Fruit fly (Drosophila melanogaster) whole organism, embryonic: Measurements from ENCODE around the gene CG4497.
A peak's percentile ranks its signal among the peaks of the same experiment; 100 is the strongest.

Experiments
- CG11723 ChIP-seq: fragments of 200-800 bp; sonication (Bioruptor generic); optimal IDR thresholded peaks from 2 replicates; lab custom pipeline; 2017; ENCODE audit warnings: missing biosample characterization, mild to moderate bottlenecking, missing genetic modification characterization
- CG12219 ChIP-seq: fragments of 200-800 bp; sonication (Bioruptor generic); optimal IDR thresholded peaks from 3 replicates; lab custom pipeline; 2018; ENCODE audit warnings: missing biosample characterization, mild to moderate bottlenecking, missing genetic modification characterization
- CG13424 ChIP-seq: fragments of 200-800 bp; sonication (Bioruptor generic); optimal IDR thresholded peaks from 2 replicates; lab custom pipeline; 2019; ENCODE audit warnings: missing biosample characterization, mild to moderate bottlenecking, missing genetic modification characterization, moderate library complexity
- CG14965 ChIP-seq: fragments of 200-800 bp; sonication (Bioruptor generic); optimal IDR thresholded peaks from 2 replicates; lab custom pipeline; 2016; ENCODE audit warnings: missing biosample characterization, missing genetic modification characterization, borderline replicate concordance
- CG15011 ChIP-seq: fragments of 200-800 bp; sonication (Bioruptor generic); optimal IDR thresholded peaks from 3 replicates; lab custom pipeline; 2018; ENCODE audit warnings: missing biosample characterization, mild to moderate bottlenecking, missing genetic modification characterization
- CG15479 ChIP-seq: fragments of 200-800 bp; sonication (Bioruptor generic); optimal IDR thresholded peaks from 3 replicates; lab custom pipeline; 2019; ENCODE audit warnings: missing biosample characterization, mild to moderate bottlenecking, missing genetic modification characterization, moderate library complexity
- CG1602 ChIP-seq: fragments of 200-800 bp; sonication (Bioruptor generic); optimal IDR thresholded peaks from 3 replicates; lab custom pipeline; 2016; ENCODE audit warnings: missing biosample characterization, missing genetic modification characterization
- CG17829 ChIP-seq: fragments of 200-800 bp; optimal IDR thresholded peaks from 2 replicates; lab custom pipeline; 2019; ENCODE audit warnings: missing biosample characterization, mild to moderate bottlenecking, missing genetic modification characterization, moderate library complexity
- CG18599 ChIP-seq: fragments of 200-800 bp; sonication (Bioruptor generic); optimal IDR thresholded peaks from 3 replicates; lab custom pipeline; 2017; ENCODE audit warnings: missing biosample characterization, missing genetic modification characterization, mild to moderate bottlenecking, moderate library complexity, missing genetic modification reagents
- CG18619 ChIP-seq: fragments of 200-800 bp; sonication (Bioruptor generic); optimal IDR thresholded peaks from 3 replicates; lab custom pipeline; 2017; ENCODE audit warnings: missing biosample characterization, mild to moderate bottlenecking, missing genetic modification characterization
- CG32532 ChIP-seq: fragments of 200-800 bp; sonication (Bioruptor generic); IDR thresholded peaks from 2 replicates; pipeline ENCODE4 v1.3.6; 2022; ENCODE audit warnings: missing biosample characterization, missing genetic modification characterization
- CG33213 ChIP-seq: fragments of 200-800 bp; sonication (Bioruptor generic); optimal IDR thresholded peaks from 3 replicates; lab custom pipeline; 2016; ENCODE audit warnings: missing biosample characterization, missing genetic modification characterization
- CG34224 ChIP-seq: fragments of 200-800 bp; sonication (Bioruptor generic); IDR thresholded peaks from 3 replicates; pipeline ENCODE4 v1.3.6; 2022; ENCODE audit warnings: missing biosample characterization, missing genetic modification characterization; ENCODE audit not compliant: partially characterized antibody
- CG34376 ChIP-seq: fragments of 200-800 bp; sonication (Bioruptor generic); optimal IDR thresholded peaks from 2 replicates; lab custom pipeline; 2018; ENCODE audit warnings: missing biosample characterization, mild to moderate bottlenecking, missing genetic modification characterization
- CG4328 ChIP-seq: fragments of 200-800 bp; sonication (Bioruptor generic); optimal IDR thresholded peaks from 3 replicates; lab custom pipeline; 2017; ENCODE audit warnings: missing biosample characterization, missing genetic modification reagents, missing genetic modification characterization
- CG4820 ChIP-seq: fragments of 200-800 bp; sonication (Bioruptor generic); optimal IDR thresholded peaks from 3 replicates; lab custom pipeline; 2016; ENCODE audit warnings: missing biosample characterization, missing genetic modification characterization
- CG6854 ChIP-seq: fragments of 200-800 bp; sonication (Bioruptor generic); optimal IDR thresholded peaks from 3 replicates; lab custom pipeline; 2017; ENCODE audit warnings: missing biosample characterization, mild to moderate bottlenecking, missing genetic modification characterization
- CG7928 ChIP-seq: fragments of 200-800 bp; sonication (Bioruptor generic); optimal IDR thresholded peaks from 2 replicates; lab custom pipeline; 2017; ENCODE audit warnings: missing biosample characterization, mild to moderate bottlenecking, missing genetic modification characterization
- CTCF ChIP-seq: fragments of 200-800 bp; sonication (Bioruptor generic); optimal IDR thresholded peaks from 2 replicates; lab custom pipeline; 2017; ENCODE audit warnings: missing biosample characterization, mild to moderate bottlenecking, missing genetic modification characterization, moderate library complexity
- CkIIα-i1 ChIP-seq: fragments of 200-800 bp; sonication (Bioruptor generic); IDR thresholded peaks from 2 replicates; pipeline ENCODE4 v1.3.6; 2022; ENCODE audit warnings: missing biosample characterization, missing genetic modification characterization
- Dbx ChIP-seq: fragments of 200-800 bp; sonication (Bioruptor generic); IDR thresholded peaks from 3 replicates; pipeline ENCODE4 v1.3.6; 2022; ENCODE audit warnings: missing biosample characterization, missing genetic modification characterization
- Deaf1 ChIP-seq: fragments of 200-800 bp; optimal IDR thresholded peaks from 3 replicates; lab custom pipeline; 2019; ENCODE audit warnings: missing biosample characterization, mild to moderate bottlenecking, missing genetic modification characterization, moderate library complexity
- HLHmδ ChIP-seq: fragments of 200-800 bp; sonication (Bioruptor generic); optimal IDR thresholded peaks from 2 replicates; lab custom pipeline; 2018; ENCODE audit warnings: missing biosample characterization, mild to moderate bottlenecking, missing genetic modification characterization, moderate library complexity
- Hr51 ChIP-seq, 2 experiments: fragments of 200-800 bp; sonication (Bioruptor generic); optimal IDR thresholded peaks; 2 replicates in 1 of 2; 3 replicates in 1 of 2; lab custom pipeline; 2016 to 2018; ENCODE audit warnings: missing biosample characterization in 2 of 2, missing genetic modification characterization in 2 of 2, mild to moderate bottlenecking in 1 of 2, moderate library complexity in 1 of 2
- Lpt ChIP-seq: fragments of >200 bp; optimal IDR thresholded peaks from 2 replicates; lab custom pipeline; 2018; ENCODE audit warnings: missing biosample characterization, missing genetic modification characterization
- Myb ChIP-seq: fragments of 200-800 bp; sonication (Bioruptor generic); optimal IDR thresholded peaks from 2 replicates; lab custom pipeline; 2016; ENCODE audit warnings: missing biosample characterization, missing genetic modification characterization
- NC2β ChIP-seq: fragments of 200-800 bp; sonication (Bioruptor generic); optimal IDR thresholded peaks from 2 replicates; lab custom pipeline; 2016; ENCODE audit warnings: missing biosample characterization, missing genetic modification characterization
- Optix ChIP-seq: fragments of 200-800 bp; sonication (Bioruptor generic); IDR thresholded peaks from 3 replicates; pipeline ENCODE4 v1.3.6; 2022; ENCODE audit warnings: missing biosample characterization, missing genetic modification characterization
- Scr ChIP-seq: fragments of 200-800 bp; sonication (Bioruptor generic); IDR thresholded peaks from 2 replicates; pipeline ENCODE4 v1.3.6; 2022; ENCODE audit warnings: missing biosample characterization, missing genetic modification characterization; ENCODE audit not compliant: partially characterized antibody
- TFAM ChIP-seq: fragments of 200-800 bp; sonication (Bioruptor generic); optimal IDR thresholded peaks from 2 replicates; lab custom pipeline; 2017; ENCODE audit warnings: missing biosample characterization, missing genetic modification characterization, inconsistent platforms
- Usf ChIP-seq: fragments of 200-800 bp; sonication (Bioruptor generic); optimal IDR thresholded peaks from 2 replicates; lab custom pipeline; 2017; ENCODE audit warnings: missing genotype, missing biosample characterization, missing genetic modification characterization
- bcd ChIP-seq: fragments of 200-800 bp; sonication (Bioruptor generic); optimal IDR thresholded peaks from 2 replicates; lab custom pipeline; 2017; ENCODE audit warnings: missing biosample characterization, mild to moderate bottlenecking, missing genetic modification characterization
- chinmo ChIP-seq: fragments of 200-800 bp; sonication (Bioruptor generic); IDR thresholded peaks from 4 replicates; pipeline ENCODE4 v1.3.6; 2022; ENCODE audit warnings: missing biosample characterization, missing genetic modification characterization; ENCODE audit not compliant: partially characterized antibody
- da ChIP-seq: fragments of 200-800 bp; sonication (Bioruptor generic); optimal IDR thresholded peaks from 2 replicates; lab custom pipeline; 2016; ENCODE audit warnings: missing biosample characterization, missing genetic modification characterization
- dan ChIP-seq: fragments of 200-800 bp; sonication (Bioruptor generic); IDR thresholded peaks from 2 replicates; pipeline ENCODE4 v1.3.6; 2022; ENCODE audit warnings: missing biosample characterization, missing genetic modification characterization
- grau ChIP-seq: fragments of 200-800 bp; optimal IDR thresholded peaks from 3 replicates; lab custom pipeline; 2019; ENCODE audit warnings: missing biosample characterization, mild to moderate bottlenecking, missing genetic modification characterization, moderate library complexity
- jing ChIP-seq: fragments of 200-800 bp; sonication (Bioruptor generic); optimal IDR thresholded peaks from 2 replicates; lab custom pipeline; 2018; ENCODE audit warnings: missing biosample characterization, mild to moderate bottlenecking, missing genetic modification characterization
- lbe ChIP-seq: fragments of 200-800 bp; sonication (Bioruptor generic); optimal IDR thresholded peaks from 2 replicates; lab custom pipeline; 2016; ENCODE audit warnings: missing biosample characterization, mild to moderate bottlenecking, missing genetic modification characterization
- mirr ChIP-seq: fragments of 200-800 bp; sonication (Bioruptor generic); optimal IDR thresholded peaks from 3 replicates; lab custom pipeline; 2018; ENCODE audit warnings: missing biosample characterization, mild to moderate bottlenecking, missing genetic modification characterization
- p53 ChIP-seq: fragments of 200-800 bp; sonication (Bioruptor generic); optimal IDR thresholded peaks from 2 replicates; lab custom pipeline; 2016; ENCODE audit warnings: missing biosample characterization, missing genetic modification characterization
- pan ChIP-seq, 4 experiments: fragments of >200 bp in 3 of 4; fragments of 200-800 bp in 1 of 4; sonication (Bioruptor generic) in 1 of 4; optimal IDR thresholded peaks in 3 of 4; IDR thresholded peaks in 1 of 4; 2 replicates each; pipeline versions ENCODE4 v1.3.6 to Lab custom; 2017 to 2022; ENCODE audit warnings: missing biosample characterization in 2 of 4, missing genetic modification characterization in 2 of 4, mixed read lengths in 1 of 4
- sc ChIP-seq, 3 experiments: fragments of >200 bp in 2 of 3; fragments of 200-800 bp in 1 of 3; sonication (Bioruptor generic) in 1 of 3; optimal IDR thresholded peaks; 2 replicates in 2 of 3; 3 replicates in 1 of 3; lab custom pipeline; 2017; ENCODE audit warnings: mild to moderate bottlenecking in 1 of 3, missing biosample characterization in 1 of 3, missing genetic modification characterization in 1 of 3, missing genetic modification reagents in 1 of 3
- schlank ChIP-seq: fragments of 200-800 bp; sonication (Bioruptor generic); optimal IDR thresholded peaks from 2 replicates; lab custom pipeline; 2018; ENCODE audit warnings: missing biosample characterization, mild to moderate bottlenecking, missing genetic modification characterization
- sens-2 ChIP-seq: fragments of 200-800 bp; sonication (Bioruptor generic); IDR thresholded peaks from 2 replicates; pipeline ENCODE4 v1.3.6; 2022; ENCODE audit warnings: missing biosample characterization, missing genetic modification characterization
- sob ChIP-seq: fragments of 200-800 bp; sonication (Bioruptor generic); IDR thresholded peaks from 2 replicates; pipeline ENCODE4 v1.3.6; 2022; ENCODE audit warnings: missing biosample characterization, missing genetic modification characterization
- sqz ChIP-seq: fragments of 200-800 bp; sonication (Bioruptor generic); optimal IDR thresholded peaks from 3 replicates; lab custom pipeline; 2018; ENCODE audit warnings: missing biosample characterization, mild to moderate bottlenecking, missing genetic modification characterization
- stc ChIP-seq: fragments of 200-800 bp; sonication (Bioruptor generic); IDR thresholded peaks from 2 replicates; pipeline ENCODE4 v1.3.6; 2022; ENCODE audit warnings: missing biosample characterization, missing genetic modification characterization
- sug ChIP-seq: fragments of 200-800 bp; optimal IDR thresholded peaks from 2 replicates; lab custom pipeline; 2019; ENCODE audit warnings: missing biosample characterization, mild to moderate bottlenecking, missing genetic modification characterization, moderate library complexity
- vnd ChIP-seq: fragments of 200-800 bp; sonication (Bioruptor generic); IDR thresholded peaks from 3 replicates; pipeline ENCODE4 v1.3.6; 2022; ENCODE audit warnings: missing biosample characterization, missing genetic modification characterization; ENCODE audit not compliant: partially characterized antibody
- z ChIP-seq: fragments of 200-800 bp; sonication (Bioruptor generic); IDR thresholded peaks from 3 replicates; pipeline ENCODE4 v1.3.6; 2022; ENCODE audit warnings: missing biosample characterization, missing genetic modification characterization

Gene CG4497

DNA sequence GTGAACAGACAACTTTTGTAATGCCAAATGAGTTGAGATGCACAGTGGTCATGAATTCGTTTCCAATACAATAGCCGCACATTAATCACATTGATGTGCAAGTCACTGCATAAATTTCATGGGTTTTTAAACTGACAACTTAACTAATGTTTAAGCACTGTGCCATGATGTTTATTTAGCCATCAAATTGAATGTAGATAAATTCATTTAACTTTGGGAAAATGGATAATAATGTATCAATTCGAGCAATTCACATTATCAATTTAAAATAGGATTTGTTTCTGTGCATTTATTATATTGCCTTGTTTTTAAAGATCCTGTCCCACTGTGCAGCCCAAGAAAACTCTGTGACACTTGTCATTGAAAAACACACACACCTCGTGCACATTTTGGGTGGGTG, 46.3 kb downstream of the CG4497 start (continued):
- peak; percentile 53 for TF ChIP-seq sqz (GFP tag; lab: Kevin White, UChicago)
- peak; percentile 37 for TF ChIP-seq Deaf1 (tag; lab: Kevin White, UChicago)
- TF ChIP-seq stc (GFP tag; lab: Robert Waterston, UW) = peak; percentile 87
- TF ChIP-seq CG15479 = no peak
- peak; percentile 79 for TF ChIP-seq CG4820
- TF ChIP-seq CG18599 = peak; percentile 48
- no peak for TF ChIP-seq Optix
- peak; percentile 36 for TF ChIP-seq sob (GFP tag; lab: Robert Waterston, UW)
- TF ChIP-seq CTCF (GFP tag; lab: Kevin White, UChicago) = peak; percentile 32
- TF ChIP-seq chinmo = no peak
- TF ChIP-seq Dbx (GFP tag; lab: Robert Waterston, UW) = no peak
- peak; percentile 77 for TF ChIP-seq CG17829 (tag; lab: Kevin White, UChicago)
- peak; percentile 43 for TF ChIP-seq CG18619 (GFP tag; lab: Kevin White, UChicago)
- peak; percentile 14 for TF ChIP-seq CG14965 (GFP tag; lab: Kevin White, UChicago)
- no peak for TF ChIP-seq dan
- no peak for TF ChIP-seq Scr (GFP tag; lab: Robert Waterston, UW)
- TF ChIP-seq Usf (GFP tag; lab: Kevin White, UChicago) = peak; percentile 3
- no peak for TF ChIP-seq CG6854 (GFP tag; lab: Kevin White, UChicago)
- peak; percentile 59 for TF ChIP-seq CG11723 (GFP tag; lab: Kevin White, UChicago)
- TF ChIP-seq grau = peak; percentile 76
- no peak for TF ChIP-seq sc (optimal IDR thresholded peaks at IDR 0.05; lab: Kevin White, UChicago)
- peak; percentile 74 for TF ChIP-seq sc (GFP tag; optimal IDR thresholded peaks at IDR 0.05; lab: Kevin White, UChicago)
- peak; percentile 79 for TF ChIP-seq CG13424 (tag; lab: Kevin White, UChicago)
- no peak for TF ChIP-seq CG4328 (GFP tag; lab: Kevin White, UChicago)
- no peak for TF ChIP-seq vnd
- no peak for TF ChIP-seq schlank (tag; lab: Kevin White, UChicago)
- TF ChIP-seq Hr51 (GFP tag; optimal IDR thresholded peaks at IDR 0.05; lab: Kevin White, UChicago) = peak; percentile 34 to 92
- peak; percentile 64 for TF ChIP-seq bcd (GFP tag; lab: Kevin White, UChicago)
- TF ChIP-seq mirr (GFP tag; lab: Kevin White, UChicago) = no peak
- TF ChIP-seq CG34224 = no peak
- TF ChIP-seq lbe = no peak
- TF ChIP-seq HLHmδ (GFP tag; lab: Kevin White, UChicago) = no peak
- no peak for TF ChIP-seq sens-2 (GFP tag; lab: Robert Waterston, UW)
- no peak for TF ChIP-seq sug (tag; lab: Kevin White, UChicago)
- no peak for TF ChIP-seq pan (optimal IDR thresholded peaks at IDR 0.05; lab: Kevin White, UChicago)
- TF ChIP-seq pan (GFP tag; optimal IDR thresholded peaks at IDR 0.05 in 1 of 2, IDR thresholded peaks at IDR 0.05 in 1 of 2) = peak in 1 of 2 experiments; percentile 51
- peak; percentile 31 for TF ChIP-seq p53 (GFP tag; lab: Kevin White, UChicago)
- peak; percentile 80 for TF ChIP-seq jing (GFP tag; lab: Kevin White, UChicago)
- no peak for TF ChIP-seq da (GFP tag; lab: Kevin White, UChicago)
- peak; percentile 17 for TF ChIP-seq Myb (GFP tag; lab: Kevin White, UChicago)
- TF ChIP-seq CG33213 (GFP tag; lab: Kevin White, UChicago) = peak; percentile 8
- no peak for TF ChIP-seq Lpt
- no peak for TF ChIP-seq z (GFP tag; lab: Robert Waterston, UW)
- TF ChIP-seq CG34376 = no peak
- TF ChIP-seq TFAM (GFP tag; lab: Kevin White, UChicago) = peak; percentile 4
- no peak for TF ChIP-seq CG32532
- TF ChIP-seq CG1602 (GFP tag; lab: Kevin White, UChicago) = peak; percentile 68
- peak; percentile 51 for TF ChIP-seq NC2β (GFP tag; lab: Kevin White, UChicago)
- TF ChIP-seq CG12219 (GFP tag; lab: Kevin White, UChicago) = peak; percentile 83
- no peak for TF ChIP-seq CkIIα-i1
- no peak for TF ChIP-seq CG7928
- peak; percentile 16 for TF ChIP-seq CG15011 (GFP tag; lab: Kevin White, UChicago)
